Worm (Caenorhabditis elegans): ENCODE measurements around the gene klp-6.
A peak's percentile ranks its signal among the peaks of the same experiment; 100 is the strongest.

DNA sequence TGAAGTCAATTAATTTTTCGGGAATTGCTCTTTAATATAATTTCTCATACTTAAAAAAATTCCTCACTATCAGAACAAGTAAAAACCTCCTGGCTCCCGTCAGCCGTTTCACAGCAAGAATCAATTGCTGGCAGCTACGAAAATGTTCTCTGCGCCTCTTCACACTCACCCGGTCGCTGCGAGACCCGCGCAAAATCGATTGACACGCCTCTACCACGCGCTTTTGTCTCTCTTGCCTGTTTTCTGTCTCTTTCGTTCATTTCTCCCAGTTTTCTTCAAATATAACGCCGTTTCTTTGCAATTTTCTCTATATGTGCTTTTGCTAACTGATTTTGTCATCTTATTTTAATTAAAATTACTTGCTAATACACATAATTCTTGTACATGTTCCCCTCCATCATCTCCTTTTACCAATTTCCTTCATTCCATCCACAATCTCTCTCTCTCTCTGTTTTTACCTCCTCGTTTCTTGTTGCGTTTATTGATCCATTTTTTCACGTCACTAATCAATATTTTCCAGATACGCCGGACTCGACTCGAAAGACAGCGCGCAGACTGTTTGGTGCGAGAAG is 6.2 kb upstream of the klp-6 start, which contains the start of gene pcf-11:
- TF ChIP-seq elt-3 (tag; optimal IDR thresholded peaks at IDR 0.05) (no peak), lsy-2 (tag; optimal IDR thresholded peaks at IDR 0.05) (peak; percentile 23), unc-62 (GFP tag; optimal IDR thresholded peaks at IDR 0.05) (peak; percentile 3), ztf-11 (tag; optimal IDR thresholded peaks at IDR 0.05) (no peak), nhr-28 (tag; optimal IDR thresholded peaks at IDR 0.05) (no peak), nhr-12 (tag; optimal IDR thresholded peaks at IDR 0.05) (no peak), lin-13 (tag; optimal IDR thresholded peaks at IDR 0.05) (no peak), mls-2 (tag; optimal IDR thresholded peaks at IDR 0.05) (no peak), nhr-76 (tag; optimal IDR thresholded peaks at IDR 0.05) (no peak), snpc-4 (tag; optimal IDR thresholded peaks at IDR 0.05) (no peak)
